Fruit fly (Drosophila melanogaster) whole organism, embryonic: ENCODE data around the gene Nepl14.

Experiments
- Asciz ChIP-seq: fragments of 200-800 bp; sonication (Bioruptor generic); optimal IDR thresholded peaks from 2 replicates; lab custom pipeline; 2017; ENCODE audit warnings: missing biosample characterization, mild to moderate bottlenecking, missing genetic modification characterization, missing genetic modification reagents
- C15 ChIP-seq: fragments of 200-800 bp; sonication (Bioruptor generic); IDR thresholded peaks from 3 replicates; pipeline ENCODE4 v1.3.6; 2022; ENCODE audit warnings: missing biosample characterization, missing genetic modification characterization
- CG11504 ChIP-seq: fragments of 200-800 bp; sonication (Bioruptor generic); optimal IDR thresholded peaks from 3 replicates; lab custom pipeline; 2019; ENCODE audit warnings: missing biosample characterization, mild to moderate bottlenecking, missing genetic modification characterization, moderate library complexity
- CG11560 ChIP-seq: fragments of 200-800 bp; sonication (Bioruptor generic); IDR thresholded peaks from 3 replicates; pipeline ENCODE4 v1.3.6; 2022; ENCODE audit warnings: missing biosample characterization, missing genetic modification characterization
- CG12236 ChIP-seq: fragments of 200-800 bp; sonication (Bioruptor generic); optimal IDR thresholded peaks from 2 replicates; lab custom pipeline; 2016; ENCODE audit warnings: missing biosample characterization, missing genetic modification characterization
- CG12391 ChIP-seq: fragments of 200-800 bp; sonication (Bioruptor generic); optimal IDR thresholded peaks from 3 replicates; lab custom pipeline; 2018; ENCODE audit warnings: missing biosample characterization, mild to moderate bottlenecking, missing genetic modification characterization, moderate library complexity
- CG15479 ChIP-seq: fragments of 200-800 bp; sonication (Bioruptor generic); optimal IDR thresholded peaks from 3 replicates; lab custom pipeline; 2019; ENCODE audit warnings: missing biosample characterization, mild to moderate bottlenecking, missing genetic modification characterization, moderate library complexity
- CG16779 ChIP-seq: fragments of 200-800 bp; sonication (Bioruptor generic); IDR thresholded peaks from 2 replicates; pipeline ENCODE4 v1.3.6; 2022; ENCODE audit warnings: missing biosample characterization, missing genetic modification characterization
- CG17328 ChIP-seq: fragments of 200-800 bp; sonication (Bioruptor generic); IDR thresholded peaks from 2 replicates; pipeline ENCODE4 v1.3.6; 2022; ENCODE audit warnings: missing biosample characterization, missing genetic modification characterization
- CG1832 ChIP-seq: fragments of 200-800 bp; sonication (Bioruptor generic); optimal IDR thresholded peaks from 2 replicates; lab custom pipeline; 2017; ENCODE audit warnings: missing biosample characterization, mild to moderate bottlenecking, missing genetic modification characterization, inconsistent platforms
- CG2116 ChIP-seq: fragments of 200-800 bp; sonication (Bioruptor generic); optimal IDR thresholded peaks from 3 replicates; lab custom pipeline; 2018; ENCODE audit warnings: missing biosample characterization, mild to moderate bottlenecking, missing genetic modification characterization
- CG2199 ChIP-seq: fragments of 200-800 bp; sonication (Bioruptor generic); IDR thresholded peaks from 3 replicates; pipeline ENCODE4 v1.3.6; 2022; ENCODE audit warnings: missing biosample characterization, missing genetic modification characterization
- CG30020 ChIP-seq: fragments of 200-800 bp; optimal IDR thresholded peaks from 2 replicates; lab custom pipeline; 2019; ENCODE audit warnings: missing biosample characterization, mild to moderate bottlenecking, missing genetic modification characterization, moderate library complexity
- CG34422 ChIP-seq: fragments of 200-800 bp; sonication (Bioruptor generic); IDR thresholded peaks from 3 replicates; pipeline ENCODE4 v1.3.6; 2022; ENCODE audit warnings: missing biosample characterization, missing genetic modification characterization
- CG5953 ChIP-seq: fragments of 200-800 bp; sonication (Bioruptor generic); IDR thresholded peaks from 2 replicates; pipeline ENCODE4 v1.3.6; 2022; ENCODE audit warnings: missing biosample characterization, missing genetic modification characterization
- CG6175 ChIP-seq: fragments of 200-800 bp; sonication (Bioruptor generic); IDR thresholded peaks from 3 replicates; pipeline ENCODE4 v1.3.6; 2022; ENCODE audit warnings: missing biosample characterization, missing genetic modification characterization
- CG6813 ChIP-seq: fragments of 200-800 bp; sonication (Bioruptor generic); optimal IDR thresholded peaks from 2 replicates; lab custom pipeline; 2017; ENCODE audit warnings: missing biosample characterization, missing genetic modification characterization, mild to moderate bottlenecking, moderate library complexity, missing genetic modification reagents
- CG7786 ChIP-seq: fragments of 200-800 bp; sonication (Bioruptor generic); optimal IDR thresholded peaks from 2 replicates; lab custom pipeline; 2016; ENCODE audit warnings: missing biosample characterization, missing genetic modification characterization
- CG7839 ChIP-seq: fragments of 200-800 bp; sonication (Bioruptor generic); optimal IDR thresholded peaks from 3 replicates; lab custom pipeline; 2018; ENCODE audit warnings: missing biosample characterization, mild to moderate bottlenecking, missing genetic modification characterization, moderate library complexity
- Chrac-16 ChIP-seq: fragments of 200-800 bp; sonication (Bioruptor generic); optimal IDR thresholded peaks from 3 replicates; lab custom pipeline; 2016; ENCODE audit warnings: missing biosample characterization, missing genetic modification characterization
- CoRest ChIP-seq: fragments of 200-800 bp; sonication (Bioruptor generic); optimal IDR thresholded peaks from 3 replicates; lab custom pipeline; 2018; ENCODE audit warnings: missing biosample characterization, mild to moderate bottlenecking, missing genetic modification characterization, moderate library complexity
- CrebB ChIP-seq: fragments of 200-800 bp; sonication (Bioruptor generic); optimal IDR thresholded peaks from 3 replicates; lab custom pipeline; 2018; ENCODE audit warnings: missing biosample characterization, mild to moderate bottlenecking, missing genetic modification characterization
- D ChIP-seq, 2 experiments: fragments of 200-800 bp in 1 of 2; fragments of >200 bp in 1 of 2; sonication (Bioruptor generic) in 1 of 2; optimal IDR thresholded peaks; 2 replicates in 1 of 2; 3 replicates in 1 of 2; lab custom pipeline; 2017; ENCODE audit warnings: mild to moderate bottlenecking in 1 of 2, missing biosample characterization in 1 of 2, missing genetic modification characterization in 1 of 2, missing genetic modification reagents in 1 of 2
- Deaf1 ChIP-seq: fragments of 200-800 bp; optimal IDR thresholded peaks from 3 replicates; lab custom pipeline; 2019; ENCODE audit warnings: missing biosample characterization, mild to moderate bottlenecking, missing genetic modification characterization, moderate library complexity
- Dip2 ChIP-seq: fragments of 200-800 bp; sonication (Bioruptor generic); IDR thresholded peaks from 2 replicates; pipeline ENCODE4 v1.3.6; 2022; ENCODE audit warnings: missing biosample characterization, missing genetic modification characterization
- HHEX ChIP-seq: fragments of 200-800 bp; sonication (Bioruptor generic); optimal IDR thresholded peaks from 3 replicates; lab custom pipeline; 2017; ENCODE audit warnings: missing biosample characterization, mild to moderate bottlenecking, missing genetic modification characterization, missing genetic modification reagents
- HLH54F ChIP-seq: fragments of 200-800 bp; sonication (Bioruptor generic); optimal IDR thresholded peaks from 3 replicates; lab custom pipeline; 2016; ENCODE audit warnings: missing biosample characterization, missing genetic modification characterization
- Hey ChIP-seq: fragments of 200-800 bp; sonication (Bioruptor generic); optimal IDR thresholded peaks from 3 replicates; lab custom pipeline; 2018; ENCODE audit warnings: missing biosample characterization, mild to moderate bottlenecking, missing genetic modification characterization
- Hr39 ChIP-seq: fragments of >200 bp; optimal IDR thresholded peaks from 2 replicates; lab custom pipeline; 2017
- MESR4 ChIP-seq: fragments of 200-800 bp; sonication (Bioruptor generic); optimal IDR thresholded peaks from 2 replicates; lab custom pipeline; 2018; ENCODE audit warnings: missing biosample characterization, mild to moderate bottlenecking, missing genetic modification characterization, moderate library complexity
- Mad ChIP-seq: fragments of 200-800 bp; sonication (Bioruptor generic); optimal IDR thresholded peaks from 2 replicates; lab custom pipeline; 2016; ENCODE audit warnings: missing biosample characterization, missing genetic modification characterization
- Myb ChIP-seq: fragments of 200-800 bp; sonication (Bioruptor generic); optimal IDR thresholded peaks from 2 replicates; lab custom pipeline; 2016; ENCODE audit warnings: missing biosample characterization, missing genetic modification characterization
- NC2β ChIP-seq: fragments of 200-800 bp; sonication (Bioruptor generic); optimal IDR thresholded peaks from 2 replicates; lab custom pipeline; 2016; ENCODE audit warnings: missing biosample characterization, missing genetic modification characterization
- Optix ChIP-seq: fragments of 200-800 bp; sonication (Bioruptor generic); IDR thresholded peaks from 3 replicates; pipeline ENCODE4 v1.3.6; 2022; ENCODE audit warnings: missing biosample characterization, missing genetic modification characterization
- Ptx1 ChIP-seq: fragments of 200-800 bp; sonication (Bioruptor generic); IDR thresholded peaks from 2 replicates; pipeline ENCODE4 v1.3.6; 2022; ENCODE audit warnings: missing biosample characterization, missing genetic modification characterization
- Ssrp ChIP-seq: fragments of 200-800 bp; sonication (Bioruptor generic); optimal IDR thresholded peaks from 2 replicates; lab custom pipeline; 2018; ENCODE audit warnings: missing biosample characterization, mild to moderate bottlenecking, missing genetic modification characterization, moderate library complexity
- Taf1 ChIP-seq: fragments of 200-800 bp; sonication (Bioruptor generic); IDR thresholded peaks from 2 replicates; pipeline ENCODE4 v1.3.6; 2022; ENCODE audit warnings: missing biosample characterization, missing genetic modification characterization
- az2 ChIP-seq: fragments of 200-800 bp; sonication (Bioruptor generic); optimal IDR thresholded peaks from 3 replicates; lab custom pipeline; 2016; ENCODE audit warnings: missing biosample characterization, missing genetic modification characterization
- chinmo ChIP-seq: fragments of 200-800 bp; sonication (Bioruptor generic); IDR thresholded peaks from 4 replicates; pipeline ENCODE4 v1.3.6; 2022; ENCODE audit warnings: missing biosample characterization, missing genetic modification characterization; ENCODE audit not compliant: partially characterized antibody
- da ChIP-seq: fragments of 200-800 bp; sonication (Bioruptor generic); optimal IDR thresholded peaks from 2 replicates; lab custom pipeline; 2016; ENCODE audit warnings: missing biosample characterization, missing genetic modification characterization
- emc ChIP-seq: fragments of 200-800 bp; sonication (Bioruptor generic); optimal IDR thresholded peaks from 2 replicates; lab custom pipeline; 2016; ENCODE audit warnings: missing biosample characterization, missing genetic modification characterization
- exex ChIP-seq: fragments of 200-800 bp; sonication (Bioruptor generic); optimal IDR thresholded peaks from 4 replicates; lab custom pipeline; 2018; ENCODE audit warnings: missing biosample characterization, mild to moderate bottlenecking, missing genetic modification characterization, moderate library complexity
- gem ChIP-seq: fragments of 200-800 bp; sonication (Bioruptor generic); optimal IDR thresholded peaks from 2 replicates; lab custom pipeline; 2019; ENCODE audit warnings: missing biosample characterization, mild to moderate bottlenecking, missing genetic modification characterization, moderate library complexity
- gt ChIP-seq: fragments of 200-800 bp; sonication (Bioruptor generic); IDR thresholded peaks from 2 replicates; pipeline ENCODE4 v1.3.6; 2022; ENCODE audit warnings: missing biosample characterization, missing genetic modification characterization
- hkb ChIP-seq, 2 experiments: fragments of 200-800 bp in 1 of 2; fragments of >200 bp in 1 of 2; sonication (Bioruptor generic) in 1 of 2; IDR thresholded peaks in 1 of 2; optimal IDR thresholded peaks in 1 of 2; 2 replicates each; pipeline versions ENCODE4 v1.3.6 to Lab custom; 2017 to 2022; ENCODE audit warnings: missing biosample characterization in 1 of 2, missing genetic modification characterization in 1 of 2
- ind ChIP-seq: fragments of 200-800 bp; sonication (Bioruptor generic); optimal IDR thresholded peaks from 3 replicates; lab custom pipeline; 2016; ENCODE audit warnings: missing biosample characterization, missing genetic modification characterization
- maf-S ChIP-seq: fragments of 200-800 bp; sonication (Bioruptor generic); optimal IDR thresholded peaks from 2 replicates; lab custom pipeline; 2016; ENCODE audit warnings: missing biosample characterization, missing genetic modification characterization
- mld ChIP-seq: fragments of 200-800 bp; sonication (Bioruptor generic); IDR thresholded peaks from 3 replicates; pipeline ENCODE4 v1.3.6; 2022; ENCODE audit warnings: missing biosample characterization, missing genetic modification characterization; ENCODE audit not compliant: partially characterized antibody
- rib ChIP-seq: fragments of 200-800 bp; sonication (Bioruptor generic); IDR thresholded peaks from 2 replicates; pipeline ENCODE4 v1.3.6; 2022; ENCODE audit warnings: missing biosample characterization, missing genetic modification characterization
- salm ChIP-seq: fragments of 200-800 bp; sonication (Bioruptor generic); optimal IDR thresholded peaks from 2 replicates; lab custom pipeline; 2018; ENCODE audit warnings: missing biosample characterization, mild to moderate bottlenecking, missing genetic modification characterization
- z ChIP-seq: fragments of 200-800 bp; sonication (Bioruptor generic); IDR thresholded peaks from 3 replicates; pipeline ENCODE4 v1.3.6; 2022; ENCODE audit warnings: missing biosample characterization, missing genetic modification characterization
- zfh2 ChIP-seq: fragments of 200-800 bp; sonication (Bioruptor generic); optimal IDR thresholded peaks from 2 replicates; lab custom pipeline; 2016; ENCODE audit warnings: missing biosample characterization, missing genetic modification characterization

Nepl14 gene

DNA sequence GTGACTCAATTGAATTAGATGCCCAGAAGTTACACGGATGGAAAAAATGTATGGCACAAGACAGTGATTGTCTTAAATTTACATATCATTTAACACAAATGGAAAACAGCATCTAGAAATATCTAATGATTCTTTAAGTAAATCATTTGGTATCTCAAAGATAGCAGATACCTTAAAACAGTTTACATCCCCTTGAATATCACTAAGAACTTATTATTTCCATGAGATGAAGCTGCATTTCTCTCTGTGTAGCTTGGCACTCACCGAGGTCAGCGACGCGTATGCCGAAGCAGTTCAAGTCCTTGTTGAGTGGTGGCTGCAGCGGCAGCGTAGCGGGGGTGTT, 43.9 kb downstream of the Nepl14 start (continued):
- TF ChIP-seq Optix (GFP tag; lab: Robert Waterston, UW): no peak
- TF ChIP-seq NC2β (GFP tag; lab: Kevin White, UChicago): no peak
- no peak for TF ChIP-seq CG2199 (GFP tag; lab: Robert Waterston, UW)
- TF ChIP-seq ind (GFP tag; lab: Kevin White, UChicago): peak; percentile 25
- no peak for TF ChIP-seq CG5953
- TF ChIP-seq CG11560 (tag; lab: Robert Waterston, UW): no peak
- no peak for TF ChIP-seq Mad (GFP tag; lab: Kevin White, UChicago)
- TF ChIP-seq z (GFP tag; lab: Robert Waterston, UW): no peak
- no peak for TF ChIP-seq CG15479 (GFP tag; lab: Kevin White, UChicago)
- TF ChIP-seq Ptx1 (GFP tag; lab: Robert Waterston, UW): 0 out of 2 replicates have a peak, but pooled peaks have one; percentile 30
- TF ChIP-seq HHEX (GFP tag; lab: Kevin White, UChicago): no peak
- no peak for TF ChIP-seq CG12236
- no peak for TF ChIP-seq Dip2 (GFP tag; lab: Robert Waterston, UW)
- no peak for TF ChIP-seq zfh2 (GFP tag; lab: Kevin White, UChicago)
- no peak for TF ChIP-seq emc
- TF ChIP-seq CG30020: no peak
- no peak for TF ChIP-seq CG2116
- TF ChIP-seq CG7839 (tag; lab: Kevin White, UChicago): peak; percentile 55
- TF ChIP-seq hkb (optimal IDR thresholded peaks at IDR 0.05; lab: Kevin White, UChicago): no peak
- 0 out of 2 replicates have a peak, but pooled peaks have one; percentile 15 for TF ChIP-seq hkb (GFP tag; IDR thresholded peaks at IDR 0.05; lab: Robert Waterston, UW)
- no peak for TF ChIP-seq D (optimal IDR thresholded peaks at IDR 0.05; lab: Kevin White, UChicago)
- TF ChIP-seq D (GFP tag; optimal IDR thresholded peaks at IDR 0.05; lab: Kevin White, UChicago): no peak
- peak; percentile 64 for TF ChIP-seq CG11504 (tag; lab: Kevin White, UChicago)
- peak; percentile 67 for TF ChIP-seq gem
- no peak for TF ChIP-seq az2 (GFP tag; lab: Kevin White, UChicago)
- no peak for TF ChIP-seq Hey (tag; lab: Kevin White, UChicago)
- no peak for TF ChIP-seq CG34422 (GFP tag; lab: Robert Waterston, UW)
- TF ChIP-seq exex: no peak
- no peak for TF ChIP-seq salm (tag; lab: Kevin White, UChicago)
- TF ChIP-seq MESR4 (GFP tag; lab: Kevin White, UChicago): no peak
- no peak for TF ChIP-seq CrebB (tag; lab: Kevin White, UChicago)
- TF ChIP-seq Ssrp (tag; lab: Kevin White, UChicago): peak; percentile 31
- TF ChIP-seq HLH54F (GFP tag; lab: Kevin White, UChicago): no peak
- no peak for TF ChIP-seq mld
- TF ChIP-seq da: no peak
- no peak for TF ChIP-seq Hr39 (lab: Kevin White, UChicago)
- no peak for TF ChIP-seq Taf1 (GFP tag; lab: Robert Waterston, UW)
- no peak for TF ChIP-seq CG7786 (GFP tag; lab: Kevin White, UChicago)
- TF ChIP-seq Deaf1 (tag; lab: Kevin White, UChicago): no peak
- TF ChIP-seq Myb (GFP tag; lab: Kevin White, UChicago): no peak
- no peak for TF ChIP-seq CG1832 (GFP tag; lab: Kevin White, UChicago)
- no peak for TF ChIP-seq rib (GFP tag; lab: Robert Waterston, UW)
- no peak for TF ChIP-seq C15
- peak; percentile 40 for TF ChIP-seq CoRest (tag; lab: Kevin White, UChicago)
- TF ChIP-seq CG12391: peak; percentile 14
- TF ChIP-seq CG17328 (GFP tag; lab: Robert Waterston, UW): no peak; the same call in 1 of the 2 replicates
- TF ChIP-seq maf-S (GFP tag; lab: Kevin White, UChicago): no peak
- TF ChIP-seq gt: no peak
- TF ChIP-seq CG16779 (GFP tag; lab: Robert Waterston, UW): no peak
- TF ChIP-seq CG6175 (GFP tag; lab: Robert Waterston, UW): no peak
- TF ChIP-seq Chrac-16 (GFP tag; lab: Kevin White, UChicago): no peak
- TF ChIP-seq CG6813 (GFP tag; lab: Kevin White, UChicago): peak; percentile 12
- TF ChIP-seq Asciz (GFP tag; lab: Kevin White, UChicago): no peak
- no peak for TF ChIP-seq chinmo
